Fruit fly (Drosophila melanogaster): ENCODE results near the gene CG11226.

DNA sequence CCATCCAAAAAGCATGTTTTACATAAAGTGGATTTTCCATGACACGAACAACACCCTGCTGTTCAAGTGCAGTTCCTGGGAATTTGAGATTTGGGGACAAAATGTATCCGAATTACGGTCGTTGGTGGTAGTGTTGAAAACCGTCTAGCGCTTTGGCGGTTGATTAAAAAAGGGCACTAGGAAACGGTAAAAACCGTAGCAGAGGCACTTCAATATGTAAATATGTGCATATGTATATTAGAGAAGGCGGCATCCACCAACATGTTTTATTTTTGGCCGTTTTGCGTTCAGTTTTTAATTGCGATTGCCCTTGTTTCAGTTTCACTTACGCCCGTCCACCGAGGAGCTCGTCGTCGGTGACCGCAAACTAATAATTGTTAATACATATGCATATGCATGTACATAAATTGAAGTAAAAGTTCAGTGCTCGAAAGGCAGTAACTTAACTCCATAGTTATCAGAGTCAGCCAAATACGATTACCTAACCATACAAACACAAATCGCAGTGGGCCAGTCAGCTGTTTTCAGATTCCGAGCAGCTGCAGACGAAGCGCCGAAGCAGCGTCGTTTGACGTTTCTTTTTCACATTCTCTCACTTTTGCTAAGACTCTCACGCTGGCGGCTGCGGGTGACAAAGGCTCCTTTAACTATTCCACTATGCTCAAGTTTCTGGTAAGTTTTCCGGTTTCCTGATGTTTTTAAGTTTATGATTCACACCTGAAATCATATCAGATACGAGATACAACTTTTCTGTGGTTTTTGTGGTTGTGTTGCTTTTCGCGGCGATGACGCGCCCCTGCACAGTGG, 27.6 kb downstream of the CG11226 start, which contains the start of gene CG33170:
- TF ChIP-seq CG4496 (GFP tag; IDR thresholded peaks at IDR 0.05): 0 out of 3 replicates have a peak, but pooled peaks have one; percentile 6
- TF ChIP-seq CG32121 (GFP tag; IDR thresholded peaks at IDR 0.05): no peak
- TF ChIP-seq CG14655 (GFP tag; optimal IDR thresholded peaks at IDR 0.05): no peak
